Worm (Caenorhabditis elegans): ENCODE measurements around the gene cyp-14A2.

The cyp-14A2 gene

DNA sequence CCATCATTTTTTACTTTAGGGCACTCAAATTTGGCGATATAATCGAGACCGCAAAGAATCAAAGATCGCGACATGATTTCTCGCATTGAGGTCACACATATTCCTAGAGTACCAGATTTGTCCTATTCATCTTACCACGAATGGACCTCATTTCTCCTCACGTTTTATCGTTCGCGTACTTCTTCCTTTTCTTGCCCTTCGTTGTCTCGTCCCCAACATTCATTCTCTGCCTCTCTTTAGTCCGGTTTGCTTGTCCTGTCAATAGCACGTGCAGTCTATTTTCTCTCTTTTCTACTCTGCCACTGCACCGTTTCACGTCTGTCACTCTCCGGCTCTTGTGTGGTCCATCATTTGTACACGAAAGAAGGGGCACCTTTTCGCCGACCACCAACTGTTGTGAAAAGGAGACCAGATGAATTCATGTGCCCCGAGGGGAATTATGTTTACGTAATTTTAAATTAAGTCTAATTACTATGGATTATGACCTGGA lies 18.1 kb downstream of the cyp-14A2 start:
- TF ChIP-seq W03F9.2 (tag; optimal IDR thresholded peaks at IDR 0.05) (no peak), dao-5 (tag; optimal IDR thresholded peaks at IDR 0.05) (no peak), him-1 (tag; optimal IDR thresholded peaks at IDR 0.05) (no peak)

DNA sequence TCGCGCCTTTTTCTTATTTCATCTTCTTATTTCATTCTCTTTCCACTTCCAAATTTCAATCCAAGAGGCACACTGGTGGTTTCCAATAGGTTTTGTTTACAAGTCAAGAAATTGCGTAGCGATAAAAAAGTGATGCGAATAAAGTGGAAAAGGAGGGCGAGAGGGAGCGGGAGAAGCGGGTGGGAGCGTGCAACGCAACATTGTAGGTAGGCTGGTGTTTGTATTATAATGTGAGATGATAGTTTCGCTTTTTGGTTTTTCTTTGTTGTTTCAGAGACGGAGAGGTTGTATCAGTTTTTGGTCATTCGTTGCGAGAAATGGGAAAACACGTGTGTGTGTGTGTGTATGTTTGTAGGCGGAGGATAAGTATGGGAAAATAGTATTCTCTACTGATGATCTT lies 19.3 kb downstream of the cyp-14A2 start:
- TF ChIP-seq W03F9.2 (tag; optimal IDR thresholded peaks at IDR 0.05) (no peak), dao-5 (tag; optimal IDR thresholded peaks at IDR 0.05) (no peak), him-1 (tag; optimal IDR thresholded peaks at IDR 0.05) (no peak)

ce11 chrX:13249102-13249501 lies 20.4 kb downstream of the cyp-14A2 start:
- TF ChIP-seq dao-5 (tag; optimal IDR thresholded peaks at IDR 0.05) = no peak
- no peak for TF ChIP-seq him-1 (tag; optimal IDR thresholded peaks at IDR 0.05)
- no peak for TF ChIP-seq W03F9.2 (tag; optimal IDR thresholded peaks at IDR 0.05)

DNA sequence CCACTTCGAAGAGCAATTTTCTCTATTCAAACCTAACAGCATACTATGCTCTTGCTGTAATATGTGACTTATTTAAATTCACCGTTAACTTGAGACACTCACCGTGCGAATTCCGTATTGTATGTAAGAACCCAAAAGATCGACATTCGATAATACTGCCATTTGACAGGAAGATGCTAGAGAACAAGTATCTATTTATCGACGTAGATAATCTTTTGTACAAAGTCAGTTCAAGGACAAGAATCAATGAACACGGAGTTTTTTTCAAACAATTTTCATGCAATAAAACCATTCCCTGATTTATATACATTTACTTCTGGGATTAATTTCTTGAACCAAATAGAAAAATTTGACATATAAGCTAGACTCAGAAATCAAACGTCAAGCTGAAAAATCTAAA lies 21.2 kb downstream of the cyp-14A2 start, which contains the start of gene K08H2.7:
Gene K08H2.7 (minus strand): TSS at position 173 of the 400 bp plus-strand sequence.
- TF ChIP-seq dao-5 (tag; optimal IDR thresholded peaks at IDR 0.05) (no peak), him-1 (tag; optimal IDR thresholded peaks at IDR 0.05) (no peak), W03F9.2 (tag; optimal IDR thresholded peaks at IDR 0.05) (no peak)

- TF ChIP-seq him-1 (tag; optimal IDR thresholded peaks at IDR 0.05) (no peak), dao-5 (tag; optimal IDR thresholded peaks at IDR 0.05) (no peak), W03F9.2 (tag; optimal IDR thresholded peaks at IDR 0.05) (no peak)
These were observed 21.9 kb downstream of the cyp-14A2 start for ce11 chrX:13247614-13248013.

ce11 chrX:13246668-13247358 lies 22.7 kb downstream of the cyp-14A2 start:
- TF ChIP-seq him-1 (tag; optimal IDR thresholded peaks at IDR 0.05) (no peak), dao-5 (tag; optimal IDR thresholded peaks at IDR 0.05) (no peak), W03F9.2 (tag; optimal IDR thresholded peaks at IDR 0.05) (no peak)

ce11 chrX:13245090-13245489 lies 24.4 kb downstream of the cyp-14A2 start, which contains the start of gene hpl-1:
Gene hpl-1 (plus strand): TSS chrX:13245390.
- TF ChIP-seq dao-5 (tag; optimal IDR thresholded peaks at IDR 0.05) (no peak), W03F9.2 (tag; optimal IDR thresholded peaks at IDR 0.05) (no peak), him-1 (tag; optimal IDR thresholded peaks at IDR 0.05) (no peak)

DNA sequence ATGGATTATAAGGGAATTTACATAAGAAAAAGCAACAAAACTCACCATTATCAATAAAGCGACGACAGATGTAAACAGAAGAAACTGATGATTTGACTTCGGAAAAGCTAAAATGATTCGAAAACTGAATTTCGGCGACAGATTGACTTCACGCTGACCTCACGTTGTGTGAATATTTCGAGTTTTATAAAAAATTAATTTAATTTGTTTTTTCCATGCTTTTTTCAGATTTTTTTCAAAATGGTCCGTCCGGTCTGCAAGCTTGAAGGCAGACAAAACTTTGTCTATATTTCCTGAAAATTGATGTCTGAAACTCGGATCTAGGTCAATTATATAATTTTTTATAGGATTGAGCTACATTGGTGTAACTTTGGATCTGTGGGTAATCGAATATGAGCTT lies 27.3 kb downstream of the cyp-14A2 start, which contains the start of gene K08H2.5:
Gene K08H2.5 (minus strand): TSS at position 101 of the 400 bp plus-strand sequence.
- TF ChIP-seq him-1 (tag; optimal IDR thresholded peaks at IDR 0.05) = no peak
- no peak for TF ChIP-seq W03F9.2 (tag; optimal IDR thresholded peaks at IDR 0.05)
- no peak for TF ChIP-seq dao-5 (tag; optimal IDR thresholded peaks at IDR 0.05)

ce11 chrX:13238197-13238596 lies 31.3 kb downstream of the cyp-14A2 start, which contains the start of gene K08H2.4:
Gene K08H2.4 (plus strand): TSS chrX:13238497.
- TF ChIP-seq W03F9.2 (tag; optimal IDR thresholded peaks at IDR 0.05) = no peak
- TF ChIP-seq him-1 (tag; optimal IDR thresholded peaks at IDR 0.05) = no peak
- TF ChIP-seq dao-5 (tag; optimal IDR thresholded peaks at IDR 0.05) = no peak

DNA sequence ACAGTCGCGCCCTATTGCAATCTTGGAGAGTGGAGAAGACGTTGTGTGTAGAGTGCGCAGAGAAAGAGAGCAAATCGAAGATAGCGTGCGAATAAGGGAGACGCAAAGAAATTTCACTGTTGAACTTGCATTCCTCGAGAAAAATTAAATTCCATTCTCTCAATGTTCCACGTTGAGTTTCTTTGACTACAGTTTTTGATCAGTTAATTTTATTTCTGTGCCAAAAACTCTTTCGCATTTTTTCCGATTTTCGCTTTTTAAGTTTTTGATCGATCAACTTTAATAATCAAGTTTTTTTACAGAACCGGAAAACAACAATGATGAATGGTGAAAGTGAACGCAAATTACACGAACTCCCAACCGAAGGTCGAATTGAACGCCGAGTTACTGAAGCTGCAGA lies 32.4 kb downstream of the cyp-14A2 start, which contains the start of gene K08H2.3:
Gene K08H2.3 (plus strand): TSS at position 301 of the 400 bp plus-strand sequence.
- TF ChIP-seq dao-5 (tag; optimal IDR thresholded peaks at IDR 0.05) = no peak

DNA sequence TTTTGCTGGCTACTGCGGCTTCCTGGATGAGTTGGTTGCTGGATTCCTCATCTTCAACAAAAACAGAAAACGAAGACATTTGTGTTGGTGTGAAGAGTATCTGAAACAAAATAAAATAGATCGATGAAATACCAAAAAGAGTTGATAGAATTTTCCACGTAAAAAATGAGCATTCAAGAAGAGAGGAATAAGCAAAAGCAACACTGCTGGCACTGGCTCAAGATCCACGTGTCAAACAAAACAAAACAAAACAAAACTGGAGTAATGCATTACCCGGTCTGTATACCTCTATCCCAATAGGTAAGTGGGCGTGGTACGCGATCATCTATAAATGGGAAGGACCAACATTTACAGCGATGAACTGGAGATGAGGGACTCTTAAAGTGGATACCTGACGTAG lies 34.6 kb downstream of the cyp-14A2 start, which contains the start of gene K08H2.2:
Gene K08H2.2 (minus strand): TSS at position 101 of the 400 bp plus-strand sequence.
- TF ChIP-seq him-1 (tag; optimal IDR thresholded peaks at IDR 0.05) = no peak
- TF ChIP-seq W03F9.2 (tag; optimal IDR thresholded peaks at IDR 0.05) = no peak
- no peak for TF ChIP-seq dao-5 (tag; optimal IDR thresholded peaks at IDR 0.05)

ce11 chrX:13232259-13232658 lies 37.2 kb downstream of the cyp-14A2 start, which contains the start of gene bgnt-1.5:
Gene bgnt-1.5 (minus strand): TSS chrX:13232359.
- no peak for TF ChIP-seq dao-5 (tag; optimal IDR thresholded peaks at IDR 0.05)
- TF ChIP-seq W03F9.2 (tag; optimal IDR thresholded peaks at IDR 0.05) = no peak
- no peak for TF ChIP-seq him-1 (tag; optimal IDR thresholded peaks at IDR 0.05)

DNA sequence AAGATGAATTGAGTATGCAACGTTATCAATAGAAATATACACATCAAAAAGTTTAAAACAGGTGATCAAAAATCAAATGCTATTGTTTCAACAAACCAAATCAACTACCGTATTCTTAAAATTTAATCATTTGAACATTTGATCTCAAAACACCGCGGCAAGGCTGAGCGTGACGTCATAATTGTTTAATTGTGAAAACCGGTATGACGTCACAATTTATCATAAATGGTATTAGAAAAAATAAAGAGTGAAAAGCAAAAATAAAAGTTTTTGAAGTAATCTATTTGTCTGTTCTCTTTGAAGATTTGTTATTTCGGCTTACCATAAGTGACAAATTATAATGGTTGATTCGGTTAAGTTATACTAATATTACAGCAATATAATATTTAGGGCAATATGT lies 41.7 kb downstream of the cyp-14A2 start:
- TF ChIP-seq dao-5 (tag; optimal IDR thresholded peaks at IDR 0.05) (no peak), him-1 (tag; optimal IDR thresholded peaks at IDR 0.05) (no peak), W03F9.2 (tag; optimal IDR thresholded peaks at IDR 0.05) (no peak)

ce11 chrX:13226614-13227096 lies 42.8 kb downstream of the cyp-14A2 start, which contains the start of gene skr-21:
Gene skr-21 (minus strand): TSS chrX:13226664.
- TF ChIP-seq dao-5 (tag; optimal IDR thresholded peaks at IDR 0.05) = no peak
- no peak for TF ChIP-seq him-1 (tag; optimal IDR thresholded peaks at IDR 0.05)
- TF ChIP-seq W03F9.2 (tag; optimal IDR thresholded peaks at IDR 0.05) = no peak
